Fruit fly (Drosophila melanogaster) whole organism, embryonic: ENCODE results near the gene CG1638.
A peak's percentile ranks its signal among the peaks of the same experiment; 100 is the strongest.

Source experiments
- Ada2b ChIP-seq: fragments of 200-800 bp; sonication (Bioruptor generic); IDR thresholded peaks from 2 replicates; pipeline ENCODE4 v1.3.6; 2022; ENCODE audit warnings: missing biosample characterization, missing genetic modification characterization
- Antp ChIP-seq: fragments of 200-800 bp; sonication (Bioruptor generic); optimal IDR thresholded peaks from 3 replicates; lab custom pipeline; 2016; ENCODE audit warnings: missing biosample characterization, missing genetic modification characterization
- Atf3 ChIP-seq: fragments of 200-800 bp; sonication (Bioruptor generic); optimal IDR thresholded peaks from 3 replicates; lab custom pipeline; 2016; ENCODE audit warnings: missing biosample characterization, missing genetic modification characterization
- Bteb2 ChIP-seq: fragments of 200-800 bp; sonication (Bioruptor generic); optimal IDR thresholded peaks from 2 replicates; lab custom pipeline; 2016; ENCODE audit warnings: missing biosample characterization, missing genetic modification characterization
- CG10274 ChIP-seq: fragments of 200-800 bp; sonication (Bioruptor generic); optimal IDR thresholded peaks from 3 replicates; lab custom pipeline; 2017; ENCODE audit warnings: missing biosample characterization, mild to moderate bottlenecking, missing genetic modification characterization
- CG11247 ChIP-seq: fragments of 200-800 bp; sonication (Bioruptor generic); IDR thresholded peaks from 2 replicates; pipeline ENCODE4 v1.3.6; 2022; ENCODE audit warnings: missing biosample characterization, missing genetic modification characterization
- CG12071 ChIP-seq: fragments of 200-800 bp; sonication (Bioruptor generic); optimal IDR thresholded peaks from 3 replicates; lab custom pipeline; 2018; ENCODE audit warnings: missing biosample characterization, mild to moderate bottlenecking, missing genetic modification characterization
- CG12219 ChIP-seq: fragments of 200-800 bp; sonication (Bioruptor generic); optimal IDR thresholded peaks from 3 replicates; lab custom pipeline; 2018; ENCODE audit warnings: missing biosample characterization, mild to moderate bottlenecking, missing genetic modification characterization
- CG1233 ChIP-seq: fragments of 200-800 bp; sonication (Bioruptor generic); optimal IDR thresholded peaks from 4 replicates; lab custom pipeline; 2018; ENCODE audit warnings: missing biosample characterization, mild to moderate bottlenecking, missing genetic modification characterization
- CG16813 ChIP-seq: fragments of 200-800 bp; sonication (Bioruptor generic); IDR thresholded peaks from 3 replicates; pipeline ENCODE4 v1.3.6; 2022; ENCODE audit warnings: missing biosample characterization, missing genetic modification characterization; ENCODE audit not compliant: partially characterized antibody
- CG17912 ChIP-seq: fragments of 200-800 bp; sonication (Bioruptor generic); optimal IDR thresholded peaks from 2 replicates; lab custom pipeline; 2018; ENCODE audit warnings: missing biosample characterization, mild to moderate bottlenecking, missing genetic modification characterization
- CG2678 ChIP-seq: fragments of 200-800 bp; sonication (Bioruptor generic); optimal IDR thresholded peaks from 3 replicates; lab custom pipeline; 2019; ENCODE audit warnings: missing biosample characterization, mild to moderate bottlenecking, missing genetic modification characterization, moderate library complexity
- CG31441 ChIP-seq: fragments of 200-800 bp; sonication (Bioruptor generic); IDR thresholded peaks from 2 replicates; pipeline ENCODE4 v1.3.6; 2022; ENCODE audit warnings: missing biosample characterization, missing genetic modification characterization
- CG33213 ChIP-seq: fragments of 200-800 bp; sonication (Bioruptor generic); optimal IDR thresholded peaks from 3 replicates; lab custom pipeline; 2016; ENCODE audit warnings: missing biosample characterization, missing genetic modification characterization
- CG8281 ChIP-seq: fragments of 200-800 bp; sonication (Bioruptor generic); optimal IDR thresholded peaks from 2 replicates; lab custom pipeline; 2018; ENCODE audit warnings: missing biosample characterization, mild to moderate bottlenecking, missing genetic modification characterization, moderate library complexity
- CG9876 ChIP-seq: fragments of 200-800 bp; sonication (Bioruptor generic); optimal IDR thresholded peaks from 2 replicates; lab custom pipeline; 2016; ENCODE audit warnings: missing biosample characterization, missing genetic modification characterization
- CTCF ChIP-seq: fragments of 200-800 bp; sonication (Bioruptor generic); optimal IDR thresholded peaks from 2 replicates; lab custom pipeline; 2017; ENCODE audit warnings: missing biosample characterization, mild to moderate bottlenecking, missing genetic modification characterization, moderate library complexity
- Deaf1 ChIP-seq: fragments of 200-800 bp; optimal IDR thresholded peaks from 3 replicates; lab custom pipeline; 2019; ENCODE audit warnings: missing biosample characterization, mild to moderate bottlenecking, missing genetic modification characterization, moderate library complexity
- E2f1 ChIP-seq: fragments of 200-800 bp; sonication (Bioruptor generic); IDR thresholded peaks from 2 replicates; pipeline ENCODE4 v1.3.6; 2022; ENCODE audit warnings: missing biosample characterization, missing genetic modification characterization
- Elba2 ChIP-seq: fragments of 200-800 bp; sonication (Bioruptor generic); optimal IDR thresholded peaks from 3 replicates; lab custom pipeline; 2016; ENCODE audit warnings: missing biosample characterization, missing genetic modification characterization
- Gug ChIP-seq: fragments of 200-800 bp; sonication (Bioruptor generic); IDR thresholded peaks from 4 replicates; pipeline ENCODE4 v1.3.6; 2022; ENCODE audit warnings: missing biosample characterization, missing genetic modification characterization
- Hey ChIP-seq: fragments of 200-800 bp; sonication (Bioruptor generic); optimal IDR thresholded peaks from 3 replicates; lab custom pipeline; 2018; ENCODE audit warnings: missing biosample characterization, mild to moderate bottlenecking, missing genetic modification characterization
- Hr39 ChIP-seq: fragments of >200 bp; optimal IDR thresholded peaks from 2 replicates; lab custom pipeline; 2017
- Hsf ChIP-seq: fragments of 200-800 bp; sonication (Bioruptor generic); optimal IDR thresholded peaks from 3 replicates; lab custom pipeline; 2016; ENCODE audit warnings: missing biosample characterization, missing genetic modification characterization
- Med ChIP-seq: fragments of 200-800 bp; sonication (Bioruptor generic); peaks from one replicate; lab custom pipeline; 2016; ENCODE audit warnings: missing biosample characterization, missing genetic modification characterization, mild to moderate bottlenecking, inconsistent platforms, moderate library complexity
- NC2α ChIP-seq: fragments of 200-800 bp; sonication (Bioruptor generic); optimal IDR thresholded peaks from 2 replicates; lab custom pipeline; 2016; ENCODE audit warnings: missing biosample characterization, missing genetic modification characterization
- NC2β ChIP-seq: fragments of 200-800 bp; sonication (Bioruptor generic); optimal IDR thresholded peaks from 2 replicates; lab custom pipeline; 2016; ENCODE audit warnings: missing biosample characterization, missing genetic modification characterization
- Usf ChIP-seq: fragments of 200-800 bp; sonication (Bioruptor generic); optimal IDR thresholded peaks from 2 replicates; lab custom pipeline; 2017; ENCODE audit warnings: missing genotype, missing biosample characterization, missing genetic modification characterization
- al ChIP-seq: fragments of 200-800 bp; sonication (Bioruptor generic); IDR thresholded peaks from 2 replicates; pipeline ENCODE4 v1.3.6; 2022; ENCODE audit warnings: missing biosample characterization, missing genetic modification characterization
- br ChIP-seq: fragments of >200 bp; optimal IDR thresholded peaks from 2 replicates; lab custom pipeline; 2017
- bsh ChIP-seq, 2 experiments: fragments of 200-800 bp; sonication (Bioruptor generic); optimal IDR thresholded peaks; 2 replicates each; lab custom pipeline; 2017 to 2018; ENCODE audit warnings: mild to moderate bottlenecking in 2 of 2, missing biosample characterization in 2 of 2, missing genetic modification characterization in 2 of 2, moderate library complexity in 1 of 2
- fd96Cb ChIP-seq: fragments of 200-800 bp; sonication (Bioruptor generic); optimal IDR thresholded peaks from 2 replicates; lab custom pipeline; 2018; ENCODE audit warnings: missing biosample characterization, mild to moderate bottlenecking, missing genetic modification characterization, moderate library complexity
- gcm2 ChIP-seq: fragments of 200-800 bp; sonication (Bioruptor generic); optimal IDR thresholded peaks from 2 replicates; lab custom pipeline; 2016; ENCODE audit warnings: missing biosample characterization, missing genetic modification characterization
- gt ChIP-seq: fragments of 200-800 bp; sonication (Bioruptor generic); IDR thresholded peaks from 2 replicates; pipeline ENCODE4 v1.3.6; 2022; ENCODE audit warnings: missing biosample characterization, missing genetic modification characterization
- hkb ChIP-seq, 2 experiments: fragments of 200-800 bp in 1 of 2; fragments of >200 bp in 1 of 2; sonication (Bioruptor generic) in 1 of 2; IDR thresholded peaks in 1 of 2; optimal IDR thresholded peaks in 1 of 2; 2 replicates each; pipeline versions ENCODE4 v1.3.6 to Lab custom; 2017 to 2022; ENCODE audit warnings: missing biosample characterization in 1 of 2, missing genetic modification characterization in 1 of 2
- jigr1 ChIP-seq: fragments of 200-800 bp; sonication (Bioruptor generic); IDR thresholded peaks from 3 replicates; pipeline ENCODE4 v1.3.6; 2022; ENCODE audit warnings: missing biosample characterization, missing genetic modification characterization
- kni ChIP-seq: fragments of 200-800 bp; sonication (Bioruptor generic); optimal IDR thresholded peaks from 3 replicates; lab custom pipeline; 2017; ENCODE audit warnings: mild to moderate bottlenecking, missing biosample characterization, missing genetic modification reagents, missing genetic modification characterization
- nau ChIP-seq: fragments of 200-800 bp; sonication (Bioruptor generic); optimal IDR thresholded peaks from 3 replicates; lab custom pipeline; 2017; ENCODE audit warnings: missing biosample characterization, mild to moderate bottlenecking, missing genetic modification characterization, missing genetic modification reagents
- row ChIP-seq: fragments of 200-800 bp; sonication (Bioruptor generic); IDR thresholded peaks from 3 replicates; pipeline ENCODE4 v1.3.6; 2022; ENCODE audit warnings: missing biosample characterization, missing genetic modification characterization
- schlank ChIP-seq: fragments of 200-800 bp; sonication (Bioruptor generic); optimal IDR thresholded peaks from 2 replicates; lab custom pipeline; 2018; ENCODE audit warnings: missing biosample characterization, mild to moderate bottlenecking, missing genetic modification characterization
- sima ChIP-seq: fragments of 200-800 bp; sonication (Bioruptor generic); optimal IDR thresholded peaks from 2 replicates; lab custom pipeline; 2016; ENCODE audit warnings: missing biosample characterization, missing genetic modification characterization
- sisA ChIP-seq: fragments of 200-800 bp; sonication (Bioruptor generic); IDR thresholded peaks from 2 replicates; pipeline ENCODE4 v1.3.6; 2022; ENCODE audit warnings: missing biosample characterization, missing genetic modification characterization
- tgo ChIP-seq: fragments of 200-800 bp; sonication (Bioruptor generic); IDR thresholded peaks from 3 replicates; pipeline ENCODE4 v1.3.6; 2022; ENCODE audit warnings: missing biosample characterization, missing genetic modification characterization
- tna ChIP-seq: fragments of 200-800 bp; sonication (Bioruptor generic); IDR thresholded peaks from 2 replicates; pipeline ENCODE4 v1.3.6; 2022; ENCODE audit warnings: missing biosample characterization, missing genetic modification characterization; ENCODE audit not compliant: partially characterized antibody
- trh ChIP-seq: fragments of 200-800 bp; sonication (Bioruptor generic); optimal IDR thresholded peaks from 2 replicates; lab custom pipeline; 2016; ENCODE audit warnings: missing biosample characterization, missing genetic modification characterization
- twi ChIP-seq: fragments of 200-800 bp; optimal IDR thresholded peaks from 2 replicates; lab custom pipeline; 2019; ENCODE audit warnings: missing biosample characterization, mild to moderate bottlenecking, missing genetic modification characterization, moderate library complexity
- zen2 ChIP-seq: fragments of 200-800 bp; sonication (Bioruptor generic); IDR thresholded peaks from 3 replicates; pipeline ENCODE4 v1.3.6; 2022; ENCODE audit warnings: missing biosample characterization, missing genetic modification characterization; ENCODE audit not compliant: partially characterized antibody

Gene CG1638

dm6 chr3R:31610639-31611594 lies 20.5 kb downstream of the CG1638 start, which contains the start of gene Med (continued):
- TF ChIP-seq Elba2 (GFP tag; lab: Kevin White, UChicago) (peak; percentile 76), row (GFP tag; lab: Robert Waterston, UW) (no peak), CG17912 (peak; percentile 60), Hr39 (lab: Kevin White, UChicago) (no peak), bsh (GFP tag; optimal IDR thresholded peaks at IDR 0.05; lab: Kevin White, UChicago) (peak in 1 of 2 experiments; percentile 41), Usf (no peak)

dm6 chr3R:31612564-31612963 lies 22.2 kb downstream of the CG1638 start, which contains the start of gene CycG:
CycG (minus strand) TSS chr3R:31612664.
- TF ChIP-seq Med (GFP tag; lab: Kevin White, UChicago), result peak; percentile 48
- no peak for TF ChIP-seq CG12071
- TF ChIP-seq E2f1 (GFP tag; lab: Robert Waterston, UW), result no peak
- no peak for TF ChIP-seq twi (tag; lab: Kevin White, UChicago)
- no peak for TF ChIP-seq nau (GFP tag; lab: Kevin White, UChicago)

dm6 chr3R:31616001-31616400 lies 25.6 kb downstream of the CG1638 start, which contains the start of the genes Mnat9 and CG1792:
Mnat9 (minus strand) TSS chr3R:31616160.
CG1792 (plus strand) TSS chr3R:31616303.
- peak; percentile 96 for TF ChIP-seq gt (GFP tag; lab: Robert Waterston, UW)
- TF ChIP-seq CG9876, result peak; percentile 98
- TF ChIP-seq CG11247 (GFP tag; lab: Robert Waterston, UW), result peak; percentile 100
- TF ChIP-seq Gug (GFP tag; lab: Robert Waterston, UW), result peak; percentile 99
- peak; percentile 98 for TF ChIP-seq CG2678 (tag; lab: Kevin White, UChicago)
- TF ChIP-seq kni, result peak; percentile 73
- TF ChIP-seq CG33213 (GFP tag; lab: Kevin White, UChicago), result peak; percentile 99
- no peak for TF ChIP-seq br (lab: Kevin White, UChicago)
- peak; percentile 81 for TF ChIP-seq Deaf1 (tag; lab: Kevin White, UChicago)
- TF ChIP-seq sima (GFP tag; lab: Kevin White, UChicago), result peak; percentile 94
- peak; percentile 44; the same call in 2 of the 3 replicates for TF ChIP-seq CG16813 (GFP tag; lab: Robert Waterston, UW)
- peak; percentile 99 for TF ChIP-seq fd96Cb (tag; lab: Kevin White, UChicago)
- peak; percentile 97 for TF ChIP-seq CG12219 (GFP tag; lab: Kevin White, UChicago)
- peak; percentile 82 for TF ChIP-seq Hey (tag; lab: Kevin White, UChicago)
- peak; percentile 96 for TF ChIP-seq gcm2 (GFP tag; lab: Kevin White, UChicago)
- peak; percentile 89 for TF ChIP-seq CG8281 (tag; lab: Kevin White, UChicago)
- TF ChIP-seq zen2 (GFP tag; lab: Robert Waterston, UW), result no peak
- peak; percentile 97 for TF ChIP-seq schlank (tag; lab: Kevin White, UChicago)
- no peak for TF ChIP-seq hkb (optimal IDR thresholded peaks at IDR 0.05; lab: Kevin White, UChicago)
- peak; percentile 99 for TF ChIP-seq hkb (GFP tag; IDR thresholded peaks at IDR 0.05; lab: Robert Waterston, UW)
- TF ChIP-seq NC2α, result peak; percentile 96
- peak; percentile 99 for TF ChIP-seq Bteb2 (GFP tag; lab: Kevin White, UChicago)
- TF ChIP-seq sisA (GFP tag; lab: Robert Waterston, UW), result peak; percentile 99
- TF ChIP-seq Ada2b, result peak; percentile 99
- peak; percentile 99 for TF ChIP-seq al (GFP tag; lab: Robert Waterston, UW)
- TF ChIP-seq NC2β (GFP tag; lab: Kevin White, UChicago), result peak; percentile 98
- peak; percentile 98 for TF ChIP-seq Atf3 (GFP tag; lab: Kevin White, UChicago)
- TF ChIP-seq trh, result peak; percentile 97
- TF ChIP-seq CG1233 (GFP tag; lab: Kevin White, UChicago), result peak; percentile 99
- peak; percentile 99 for TF ChIP-seq Hsf (GFP tag; lab: Kevin White, UChicago)
- no peak for TF ChIP-seq tna (GFP tag; lab: Robert Waterston, UW)
- peak; percentile 87 for TF ChIP-seq CG10274 (GFP tag; lab: Kevin White, UChicago)
- TF ChIP-seq CG31441 (GFP tag; lab: Robert Waterston, UW), result peak; percentile 98
- peak; percentile 98 for TF ChIP-seq Antp (GFP tag; lab: Kevin White, UChicago)
- TF ChIP-seq CTCF, result peak; percentile 66
- TF ChIP-seq tgo, result peak; percentile 99
- TF ChIP-seq jigr1 (GFP tag; lab: Robert Waterston, UW), result peak; percentile 94
